Worm (Caenorhabditis elegans): ENCODE data around the gene pro-3.

The pro-3 gene

DNA sequence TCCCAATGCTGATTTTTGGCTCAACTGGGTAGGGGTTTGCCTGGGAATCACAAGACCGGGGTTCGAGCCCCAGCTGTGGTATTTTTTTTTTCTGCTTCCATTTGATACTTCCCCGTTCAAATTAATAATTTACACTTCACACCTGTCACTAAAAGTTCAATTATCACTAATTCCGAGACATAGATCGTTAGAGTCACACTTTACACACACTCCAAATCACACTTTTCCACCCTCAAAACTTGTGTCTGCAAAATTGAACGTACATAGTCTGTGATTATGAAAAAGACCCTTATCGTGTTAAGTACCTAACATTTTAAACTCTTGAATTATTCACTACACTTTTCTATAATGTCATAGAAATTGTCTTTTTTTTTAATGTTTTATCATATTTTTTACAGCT lies 34.4 kb downstream of the pro-3 start:
- no peak for TF ChIP-seq ets-5 (GFP tag; IDR thresholded peaks at IDR 0.05)

DNA sequence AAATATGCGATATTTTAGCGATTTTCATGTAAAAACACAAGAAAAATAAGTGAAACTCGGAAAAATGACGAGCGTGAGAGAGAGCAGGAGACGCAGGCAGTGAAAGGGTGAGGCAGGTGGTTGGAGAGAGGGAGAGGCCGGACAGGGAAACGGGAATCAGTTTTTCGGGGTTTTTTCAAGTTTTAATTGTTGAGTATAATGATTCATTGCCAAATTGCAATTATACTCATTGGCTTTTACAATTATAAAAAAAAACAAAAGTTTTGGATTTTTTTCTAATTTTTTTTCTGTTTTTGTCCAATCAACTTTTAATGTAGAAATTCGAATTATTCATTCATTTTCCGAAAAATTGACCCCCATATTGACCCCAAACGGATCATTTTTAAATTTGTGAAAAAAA lies 35.7 kb downstream of the pro-3 start, which contains the start of gene nhr-95:
nhr-95 (minus strand) TSS at position 101 of the 400 bp plus-strand sequence.
- TF ChIP-seq nhr-77 (tag; optimal IDR thresholded peaks at IDR 0.05) (no peak), hlh-17 (GFP tag; optimal IDR thresholded peaks at IDR 0.05; ENCODE audit: borderline replicate concordance) (no peak), blmp-1 (tag; optimal IDR thresholded peaks at IDR 0.05) (peak; percentile 45)

DNA sequence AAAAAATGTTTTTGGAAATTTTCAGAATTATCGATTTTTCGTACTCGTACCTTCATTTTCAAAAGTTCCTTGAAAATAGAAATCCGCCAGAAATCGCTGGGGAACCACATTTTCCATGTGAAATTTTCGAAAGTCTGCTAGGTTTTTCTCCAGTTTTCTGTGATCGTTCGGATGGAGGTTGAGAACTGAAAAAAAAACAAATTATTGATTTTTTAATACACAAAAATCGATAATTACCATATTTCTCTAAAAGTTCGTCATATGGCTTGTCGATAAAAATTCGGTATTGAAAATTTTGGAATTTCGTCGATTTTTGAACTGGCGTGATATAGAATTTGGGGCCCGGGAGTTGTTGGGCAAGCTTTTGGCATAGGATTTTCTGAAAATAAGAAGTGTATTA lies 41.4 kb downstream of the pro-3 start:
- TF ChIP-seq sox-4 (tag; optimal IDR thresholded peaks at IDR 0.05) (no peak), zip-4 (GFP tag; optimal IDR thresholded peaks at IDR 0.05) (no peak), efl-3 (GFP tag; optimal IDR thresholded peaks at IDR 0.05) (no peak), irx-1 (tag; optimal IDR thresholded peaks at IDR 0.05) (no peak), mdl-1 (tag; optimal IDR thresholded peaks at IDR 0.05) (no peak), mep-1 (tag; optimal IDR thresholded peaks at IDR 0.05) (no peak), nhr-85 (tag) (no peak), grh-1 (GFP tag; IDR thresholded peaks at IDR 0.05) (no peak), fkh-8 (tag; optimal IDR thresholded peaks at IDR 0.05) (no peak), snpc-4 (tag; optimal IDR thresholded peaks at IDR 0.05) (no peak), elt-3 (tag; optimal IDR thresholded peaks at IDR 0.05) (no peak), nhr-71 (tag; optimal IDR thresholded peaks at IDR 0.05) (no peak), swsn-7 (tag; optimal IDR thresholded peaks at IDR 0.05) (no peak), ces-1 (GFP tag; optimal IDR thresholded peaks at IDR 0.05) (no peak), hlh-4 (tag; optimal IDR thresholded peaks at IDR 0.05) (no peak), ceh-88 (GFP tag; IDR thresholded peaks at IDR 0.05) (no peak)

DNA sequence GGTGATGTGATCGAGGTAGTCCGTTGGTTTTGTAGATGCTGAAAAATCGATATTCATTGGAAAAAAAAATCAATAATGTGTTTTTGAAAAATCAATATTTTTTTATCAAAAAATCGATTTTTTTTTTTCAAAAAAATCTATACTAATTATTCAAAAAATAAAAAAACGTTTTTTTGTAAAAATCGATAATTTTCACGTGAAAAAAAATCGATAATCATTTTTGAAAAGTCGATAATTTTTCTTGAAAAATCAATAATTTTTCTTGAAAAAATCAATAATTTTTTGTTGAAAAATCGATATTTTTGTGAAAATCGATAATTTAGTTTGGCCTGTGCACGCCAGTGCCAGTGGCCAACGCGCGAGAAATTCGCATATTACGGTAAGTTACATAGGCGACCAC lies 45.0 kb downstream of the pro-3 start:
- TF ChIP-seq ces-1 (GFP tag; optimal IDR thresholded peaks at IDR 0.05): no peak
- no peak for TF ChIP-seq ceh-8 (GFP tag; optimal IDR thresholded peaks at IDR 0.05)
- TF ChIP-seq nhr-237 (tag; optimal IDR thresholded peaks at IDR 0.05): no peak
- no peak for TF ChIP-seq lin-39 (tag; optimal IDR thresholded peaks at IDR 0.05)
- no peak for TF ChIP-seq blmp-1 (tag; optimal IDR thresholded peaks at IDR 0.05)
- TF ChIP-seq efl-3 (GFP tag; optimal IDR thresholded peaks at IDR 0.05): no peak
- no peak for TF ChIP-seq mab-9 (GFP tag; IDR thresholded peaks at IDR 0.05)
- no peak for TF ChIP-seq lin-15B (tag; optimal IDR thresholded peaks at IDR 0.05)
- no peak for TF ChIP-seq F16B12.6 (tag; optimal IDR thresholded peaks at IDR 0.05)
- no peak for TF ChIP-seq nhr-76 (tag; optimal IDR thresholded peaks at IDR 0.05)
- TF ChIP-seq C34B4.2 (tag; optimal IDR thresholded peaks at IDR 0.05): no peak

DNA sequence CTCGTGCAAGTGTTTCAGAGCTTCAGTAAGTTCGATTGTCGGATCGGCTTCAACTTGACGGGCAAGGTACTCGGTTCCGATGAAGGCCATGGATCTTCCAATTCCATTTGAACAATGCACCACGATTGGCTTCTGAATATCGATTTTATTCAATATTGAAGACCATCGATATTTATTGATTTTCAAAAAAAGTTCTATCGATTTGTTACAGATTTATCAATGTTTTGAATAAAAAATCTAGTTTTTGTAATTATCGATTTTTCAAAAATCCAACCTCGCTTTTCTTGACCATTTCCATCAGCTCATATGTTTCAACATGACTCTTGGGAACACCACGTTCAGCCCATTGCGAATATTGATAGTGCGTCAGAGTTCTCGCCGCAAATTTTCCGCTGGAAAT lies 49.3 kb downstream of the pro-3 start:
- TF ChIP-seq lin-15B (tag; optimal IDR thresholded peaks at IDR 0.05): no peak
- no peak for TF ChIP-seq mef-2 (tag; optimal IDR thresholded peaks at IDR 0.05)
- no peak for TF ChIP-seq unc-130 (tag; optimal IDR thresholded peaks at IDR 0.05)
- no peak for TF ChIP-seq ces-1 (GFP tag; optimal IDR thresholded peaks at IDR 0.05)
- TF ChIP-seq swsn-7 (tag; optimal IDR thresholded peaks at IDR 0.05): no peak
- no peak for TF ChIP-seq egl-13 (tag; optimal IDR thresholded peaks at IDR 0.05)
- no peak for TF ChIP-seq unc-62 (GFP tag; optimal IDR thresholded peaks at IDR 0.05)
- TF ChIP-seq ama-1 (optimal IDR thresholded peaks at IDR 0.05): no peak
- no peak for TF ChIP-seq irx-1 (tag; optimal IDR thresholded peaks at IDR 0.05)
- no peak for TF ChIP-seq hpl-2 (GFP tag; optimal IDR thresholded peaks at IDR 0.05)
- no peak for TF ChIP-seq nhr-11 (tag; optimal IDR thresholded peaks at IDR 0.05)
- TF ChIP-seq blmp-1 (tag; optimal IDR thresholded peaks at IDR 0.05): no peak

DNA sequence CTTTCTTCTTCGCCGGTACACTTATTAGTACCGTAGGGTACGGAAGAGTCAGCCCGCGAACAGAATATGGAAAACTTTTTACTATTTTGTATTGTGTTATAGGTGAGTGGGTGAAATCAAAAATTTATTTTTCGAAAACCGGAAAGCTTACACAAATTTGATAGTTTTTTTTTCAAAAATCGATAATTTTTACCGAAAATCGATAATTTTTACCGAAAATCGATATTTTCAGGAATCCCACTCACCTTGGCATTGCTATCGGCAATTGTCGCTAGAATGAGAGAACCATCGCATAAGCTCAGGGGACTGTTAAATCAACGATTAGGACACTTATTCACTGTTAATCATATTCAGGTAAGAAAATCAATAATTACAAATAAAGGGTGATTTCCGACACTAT lies 54.9 kb downstream of the pro-3 start:
- no peak for TF ChIP-seq aly-2 (tag; optimal IDR thresholded peaks at IDR 0.05)
- TF ChIP-seq lin-13 (GFP tag; optimal IDR thresholded peaks at IDR 0.05): no peak
- no peak for TF ChIP-seq fkh-8 (tag; optimal IDR thresholded peaks at IDR 0.05)
- TF ChIP-seq fkh-10 (GFP tag; optimal IDR thresholded peaks at IDR 0.05): no peak
- no peak for TF ChIP-seq nhr-76 (tag; optimal IDR thresholded peaks at IDR 0.05)
- TF ChIP-seq mab-9 (GFP tag; IDR thresholded peaks at IDR 0.05): no peak
- no peak for TF ChIP-seq snu-23 (GFP tag; optimal IDR thresholded peaks at IDR 0.05)
